Worm (Caenorhabditis elegans): Measurements from ENCODE around the gene glb-21.
A peak's percentile ranks its signal among the peaks of the same experiment; 100 is the strongest.

The glb-21 gene

DNA sequence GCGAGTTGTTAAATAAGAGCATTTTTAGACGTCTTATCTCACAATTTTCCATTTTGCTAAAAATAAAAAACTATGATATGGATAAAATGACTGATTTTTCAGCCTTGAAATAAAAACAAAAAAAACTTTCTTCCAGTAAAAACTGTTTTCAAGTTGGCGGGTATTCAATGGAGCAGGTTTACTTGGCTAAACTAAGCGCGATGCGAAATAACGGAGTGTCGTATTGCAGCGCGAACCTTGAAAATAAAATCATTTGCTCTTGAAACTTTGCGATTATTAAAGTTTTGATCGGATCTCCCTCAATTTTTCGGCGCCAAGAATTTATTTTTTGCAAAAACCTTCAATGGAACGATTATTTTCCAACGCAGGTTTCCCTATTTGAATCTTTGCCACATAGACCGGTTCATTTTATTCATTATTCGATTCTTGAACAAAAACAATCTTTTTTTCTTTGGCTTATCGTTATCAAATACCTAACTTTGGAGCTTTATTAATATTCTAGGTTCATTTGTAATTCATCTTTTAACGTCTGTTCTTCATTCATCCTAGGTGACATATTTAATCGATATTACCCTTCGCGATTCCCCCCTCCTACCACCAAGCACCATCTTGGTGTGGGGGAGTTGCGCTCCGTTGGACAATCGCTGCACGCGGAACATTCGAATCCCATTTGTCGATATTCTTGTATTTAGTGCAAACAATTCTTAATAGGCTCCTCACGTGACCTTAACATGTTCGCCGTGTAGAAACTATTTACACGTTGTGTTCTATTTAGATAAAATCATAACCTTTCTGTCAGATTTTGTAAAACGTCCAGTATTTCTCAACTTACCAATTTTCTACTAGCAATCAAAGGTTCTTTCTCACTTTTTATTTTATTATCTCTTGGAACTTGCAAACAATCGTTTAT is 23.2 kb upstream of the glb-21 start, which contains the start of the genes orc-5 and cyb-1 (continued):
- TF ChIP-seq mef-2 (tag; optimal IDR thresholded peaks at IDR 0.05) (no peak), alr-1 (tag; optimal IDR thresholded peaks at IDR 0.05; ENCODE audit: borderline replicate concordance) (no peak), aly-2 (tag; optimal IDR thresholded peaks at IDR 0.05) (peak; percentile 54), nhr-12 (tag; optimal IDR thresholded peaks at IDR 0.05) (no peak), nhr-76 (tag; optimal IDR thresholded peaks at IDR 0.05) (no peak), hlh-4 (tag; optimal IDR thresholded peaks at IDR 0.05) (no peak), elt-3 (tag; optimal IDR thresholded peaks at IDR 0.05) (peak in 4 of 6 experiments; percentile 17 to 81 (median 44)), pag-3 (tag; optimal IDR thresholded peaks at IDR 0.05; ENCODE audit: borderline replicate concordance, insufficient read depth) (no peak), C34B4.2 (tag; optimal IDR thresholded peaks at IDR 0.05) (no peak), jun-1 (tag; optimal IDR thresholded peaks at IDR 0.05) (peak; percentile 58), efl-1 (optimal IDR thresholded peaks at IDR 0.05) (peak; percentile 94 to 98), efl-1 (GFP tag; optimal IDR thresholded peaks at IDR 0.05 in 1 of 2) (peak; percentile 98 to 100), dpl-1 (GFP tag; optimal IDR thresholded peaks at IDR 0.05) (peak; percentile 97 to 98 (median 97)), zag-1 (tag; optimal IDR thresholded peaks at IDR 0.05) (no peak), nhr-85 (tag) (peak; percentile 79), Y116A8C.19 (tag; optimal IDR thresholded peaks at IDR 0.05; ENCODE audit: borderline replicate concordance) (no peak), lin-13 (GFP tag; optimal IDR thresholded peaks at IDR 0.05) (peak; percentile 82)

DNA sequence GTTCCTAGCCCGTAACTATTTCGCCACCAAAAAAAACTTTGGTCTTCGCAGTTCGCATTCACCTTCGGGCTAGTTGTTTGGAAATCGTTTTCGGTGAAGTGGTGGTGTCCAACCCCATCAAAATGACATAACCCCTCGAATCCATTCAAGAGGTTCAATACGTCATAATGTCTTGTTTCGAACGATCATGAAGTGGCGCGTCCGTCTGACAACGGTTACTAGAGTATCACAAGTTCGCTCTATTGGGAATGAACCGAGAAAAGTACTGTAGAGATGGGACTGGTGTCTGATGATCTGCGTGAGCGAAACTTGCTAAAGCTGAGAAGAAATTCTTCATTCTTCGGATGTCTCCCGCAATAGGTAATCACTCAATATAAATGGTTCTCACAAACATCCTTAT is 16.1 kb upstream of the glb-21 start, which contains the start of gene ZC168.2:
ZC168.2 (plus strand) TSS at position 301 of the 400 bp plus-strand sequence.
- TF ChIP-seq efl-1 (optimal IDR thresholded peaks at IDR 0.05) (no peak), efl-1 (GFP tag; optimal IDR thresholded peaks at IDR 0.05 in 1 of 2) (peak in 1 of 2 experiments; percentile 83), nhr-19 (GFP tag; conservative IDR thresholded peaks at IDR 0.05) (no peak)

DNA sequence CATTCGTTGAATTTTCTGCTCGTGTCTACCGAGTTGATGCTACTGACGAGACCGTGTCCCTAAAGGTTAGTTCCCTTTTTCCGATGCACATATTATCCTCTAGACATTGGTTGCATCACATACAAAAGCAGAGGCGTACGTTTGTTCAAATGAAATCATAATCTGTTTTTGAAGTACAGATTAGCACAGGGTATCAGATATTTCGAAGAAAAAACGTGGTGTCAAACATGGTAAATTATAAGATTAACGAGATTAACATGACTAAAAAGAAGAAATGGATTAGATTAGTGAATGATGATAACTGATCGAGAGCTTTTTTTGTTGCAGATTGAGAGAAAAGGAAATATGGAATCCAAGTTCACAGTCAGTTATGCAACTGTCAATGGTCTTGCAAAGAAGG is 7.3 kb upstream of the glb-21 start:
- TF ChIP-seq fkh-8 (tag; optimal IDR thresholded peaks at IDR 0.05) = peak; percentile 19
- peak; percentile 84 for TF ChIP-seq dsc-1 (tag; optimal IDR thresholded peaks at IDR 0.05)
- TF ChIP-seq Y116A8C.19 (tag; optimal IDR thresholded peaks at IDR 0.05; ENCODE audit: borderline replicate concordance) = no peak
- peak; percentile 67 for TF ChIP-seq pax-3 (tag; optimal IDR thresholded peaks at IDR 0.05)
- TF ChIP-seq swsn-7 (tag; optimal IDR thresholded peaks at IDR 0.05) = no peak
- no peak for TF ChIP-seq fos-1 (tag; optimal IDR thresholded peaks at IDR 0.05)

DNA sequence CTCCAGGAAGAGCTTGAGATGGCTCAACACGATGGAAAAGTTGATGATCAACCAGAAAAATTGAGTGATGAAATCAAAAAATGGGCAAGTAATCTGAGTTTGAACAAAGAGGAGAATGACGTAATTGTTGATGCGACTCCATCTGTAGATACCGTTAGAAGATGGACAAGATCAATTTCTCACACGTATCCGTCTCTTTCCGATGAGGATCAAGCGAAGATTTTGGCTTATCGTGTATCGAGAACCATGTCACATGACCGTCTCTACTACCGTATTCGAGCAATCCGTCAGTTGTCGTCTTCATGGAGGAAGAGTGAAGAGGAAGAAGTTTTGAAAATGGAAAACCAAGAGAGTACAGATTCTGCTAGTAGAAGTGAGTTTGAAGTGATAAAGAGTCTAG is 6.5 kb upstream of the glb-21 start:
- TF ChIP-seq blmp-1 (tag; optimal IDR thresholded peaks at IDR 0.05) = peak; percentile 51
- no peak for TF ChIP-seq unc-98 (GFP tag; IDR thresholded peaks at IDR 0.05)

- TF ChIP-seq xbp-1 (tag; optimal IDR thresholded peaks at IDR 0.05) = no peak
- no peak for TF ChIP-seq nhr-47 (tag; optimal IDR thresholded peaks at IDR 0.05)
- no peak for TF ChIP-seq hpl-2 (GFP tag; optimal IDR thresholded peaks at IDR 0.05)
- TF ChIP-seq ceh-8 (GFP tag; optimal IDR thresholded peaks at IDR 0.05) = no peak
- TF ChIP-seq C04F5.9 (tag; optimal IDR thresholded peaks at IDR 0.05) = no peak
- no peak for TF ChIP-seq pax-3 (tag; optimal IDR thresholded peaks at IDR 0.05)
- TF ChIP-seq C16A3.4 (tag; optimal IDR thresholded peaks at IDR 0.05) = no peak
- TF ChIP-seq mep-1 (tag; optimal IDR thresholded peaks at IDR 0.05) = no peak
- TF ChIP-seq unc-86 (tag; optimal IDR thresholded peaks at IDR 0.05) = no peak
- TF ChIP-seq tlp-1 (tag; optimal IDR thresholded peaks at IDR 0.05) = no peak
- TF ChIP-seq fkh-4 (tag; optimal IDR thresholded peaks at IDR 0.05; ENCODE audit: borderline replicate concordance) = no peak
- TF ChIP-seq unc-130 (tag; optimal IDR thresholded peaks at IDR 0.05) = no peak
- TF ChIP-seq lsy-2 (tag; optimal IDR thresholded peaks at IDR 0.05) = no peak
These were observed 4.8 kb upstream of the glb-21 start, which contains the start of gene ncx-3 for ce11 chrIV:10716348-10716747. ncx-3 (plus strand) TSS chrIV:10716648.

Data from whole organism, L1 larva.